Worm (Caenorhabditis elegans) whole organism, L1 larva: ENCODE measurements around the gene Y5F2A.4.

Source experiments
- C16A3.4 ChIP-seq: fragments of 150-350 bp; optimal IDR thresholded peaks from 2 replicates; lab custom pipeline; 2014; ENCODE audit warnings: missing biosample characterization, missing genetic modification characterization
- C34B4.2 ChIP-seq: sonication (generic microtip); optimal IDR thresholded peaks from 2 replicates; lab custom pipeline; 2017; ENCODE audit warnings: mild to moderate bottlenecking, missing genetic modification characterization, missing compliant biosample characterization
- F16B12.6 ChIP-seq: fragments of 150-350 bp; optimal IDR thresholded peaks from 2 replicates; lab custom pipeline; 2014; ENCODE audit warnings: missing biosample characterization, missing genetic modification characterization
- Y116A8C.19 ChIP-seq: sonication (generic microtip); optimal IDR thresholded peaks from 2 replicates; lab custom pipeline; 2016; ENCODE audit warnings: missing compliant biosample characterization, missing genetic modification characterization, borderline replicate concordance
- ama-1 ChIP-seq: fragments of 150-350 bp; optimal IDR thresholded peaks from 2 replicates; lab custom pipeline; 2014
- ceh-63 ChIP-seq: fragments of 200-800 bp; sonication (Bioruptor generic); optimal IDR thresholded peaks from 2 replicates; lab custom pipeline; 2018; ENCODE audit warnings: mild to moderate bottlenecking, missing genetic modification characterization, missing compliant biosample characterization
- ceh-82 ChIP-seq, 3 experiments: fragments of 150-350 bp in 1 of 3; sonication (generic microtip) in 2 of 3; optimal IDR thresholded peaks; 2 replicates each; lab custom pipeline; 2014 to 2017; ENCODE audit warnings: missing biosample characterization in 3 of 3, missing genetic modification characterization in 3 of 3
- ces-1 ChIP-seq: fragments of 150-350 bp; optimal IDR thresholded peaks from 2 replicates; lab custom pipeline; 2014; ENCODE audit warnings: missing biosample characterization, missing genetic modification reagents, missing genetic modification characterization
- egl-13 ChIP-seq: sonication (generic microtip); optimal IDR thresholded peaks from 2 replicates; lab custom pipeline; 2016; ENCODE audit warnings: missing genotype, missing genetic modification reagents, missing genetic modification characterization, missing compliant biosample characterization
- egl-27 ChIP-seq, 2 experiments: fragments of 150-350 bp in 1 of 2; sonication (generic microtip); optimal IDR thresholded peaks; 3 replicates each; lab custom pipeline; 2017 to 2018; ENCODE audit warnings: missing biosample characterization in 2 of 2, missing genetic modification characterization in 2 of 2, missing genetic modification reagents in 2 of 2
- elt-2 ChIP-seq: sonication (generic microtip); optimal IDR thresholded peaks from 2 replicates; lab custom pipeline; 2016; ENCODE audit warnings: missing genetic modification characterization, mild to moderate bottlenecking, inconsistent platforms, missing compliant biosample characterization, missing genetic modification reagents
- elt-3 ChIP-seq, 6 experiments: fragments of 150-350 bp in 1 of 6; sonication (generic microtip); optimal IDR thresholded peaks; 2 replicates each; lab custom pipeline; 2017 to 2018; ENCODE audit warnings: missing biosample characterization in 6 of 6, missing genetic modification characterization in 6 of 6, inconsistent platforms in 1 of 6
- ets-5 ChIP-seq: fragments of 200-800 bp; sonication (Bioruptor generic); IDR thresholded peaks from 2 replicates; pipeline ENCODE4 v1.3.6; 2022; ENCODE audit warnings: missing genetic modification characterization, missing compliant biosample characterization
- fkh-10 ChIP-seq: sonication (generic microtip); optimal IDR thresholded peaks from 2 replicates; lab custom pipeline; 2017; ENCODE audit warnings: missing biosample characterization, missing genetic modification reagents, missing genetic modification characterization
- fkh-4 ChIP-seq: sonication (generic microtip); optimal IDR thresholded peaks from 2 replicates; lab custom pipeline; 2016; ENCODE audit warnings: missing compliant biosample characterization, missing genetic modification characterization, borderline replicate concordance
- fkh-8 ChIP-seq: sonication (generic microtip); optimal IDR thresholded peaks from 2 replicates; lab custom pipeline; 2016; ENCODE audit warnings: mild to moderate bottlenecking, missing genetic modification characterization, missing compliant biosample characterization
- hlh-17 ChIP-seq: fragments of 200-800 bp; sonication (Bioruptor generic); optimal IDR thresholded peaks from 2 replicates; lab custom pipeline; 2018; ENCODE audit warnings: missing genetic modification characterization, mild to moderate bottlenecking, missing compliant biosample characterization, moderate library complexity, borderline replicate concordance
- hpl-2 ChIP-seq: fragments of 150-350 bp; optimal IDR thresholded peaks from 2 replicates; lab custom pipeline; 2014; ENCODE audit warnings: missing biosample characterization, missing genetic modification reagents, missing genetic modification characterization
- isw-1 ChIP-seq: fragments of 200-800 bp; sonication (Bioruptor generic); IDR thresholded peaks from 2 replicates; pipeline ENCODE4 v1.3.6; 2022; ENCODE audit warnings: missing genetic modification characterization, missing compliant biosample characterization
- jun-1 ChIP-seq: fragments of 150-350 bp; optimal IDR thresholded peaks from 2 replicates; lab custom pipeline; 2014; ENCODE audit warnings: missing biosample characterization, missing genetic modification reagents, missing genetic modification characterization
- lin-14 ChIP-seq: fragments of 200-800 bp; sonication (Bioruptor generic); optimal IDR thresholded peaks from 2 replicates; lab custom pipeline; 2018; ENCODE audit warnings: mild to moderate bottlenecking, missing genetic modification characterization, moderate library complexity, missing compliant biosample characterization
- lin-35 ChIP-seq, 2 experiments: fragments of 150-350 bp; optimal IDR thresholded peaks; 2 replicates each; lab custom pipeline; 2014; ENCODE audit warnings: missing biosample characterization in 2 of 2, missing genetic modification characterization in 2 of 2, missing genetic modification reagents in 2 of 2
- lin-39 ChIP-seq: fragments of 150-350 bp; optimal IDR thresholded peaks from 2 replicates; lab custom pipeline; 2014; ENCODE audit warnings: missing biosample characterization, missing genetic modification reagents, missing genetic modification characterization
- lsy-2 ChIP-seq, 2 experiments: fragments of 150-350 bp; optimal IDR thresholded peaks; 2 replicates each; lab custom pipeline; 2014; ENCODE audit warnings: missing biosample characterization in 2 of 2, missing genetic modification characterization in 2 of 2
- mab-9 ChIP-seq: fragments of 200-800 bp; sonication (Bioruptor generic); IDR thresholded peaks from 2 replicates; pipeline ENCODE4 v1.3.6; 2022; ENCODE audit warnings: missing genetic modification reagents, missing genetic modification characterization, missing compliant biosample characterization
- mef-2 ChIP-seq: fragments of 150-350 bp; optimal IDR thresholded peaks from 2 replicates; lab custom pipeline; 2014; ENCODE audit warnings: missing biosample characterization, missing genetic modification characterization
- mep-1 ChIP-seq: fragments of 150-350 bp; optimal IDR thresholded peaks from 2 replicates; lab custom pipeline; 2014; ENCODE audit warnings: missing biosample characterization, missing genetic modification characterization
- nhr-11 ChIP-seq: fragments of 150-350 bp; optimal IDR thresholded peaks from 2 replicates; lab custom pipeline; 2014; ENCODE audit warnings: missing biosample characterization, missing genetic modification characterization
- nhr-19 ChIP-seq: fragments of 200-800 bp; sonication (Bioruptor generic); conservative IDR thresholded peaks from 2 replicates; pipeline ENCODE4 v1.3.6; 2022; ENCODE audit warnings: missing genetic modification characterization, missing compliant biosample characterization
- nhr-20 ChIP-seq: sonication (generic microtip); optimal IDR thresholded peaks from 2 replicates; lab custom pipeline; 2016; ENCODE audit warnings: mild to moderate bottlenecking, missing genetic modification characterization, missing compliant biosample characterization
- nhr-28 ChIP-seq: fragments of 150-350 bp; optimal IDR thresholded peaks from 2 replicates; lab custom pipeline; 2014; ENCODE audit warnings: missing biosample characterization, missing genetic modification characterization
- nhr-71 ChIP-seq: sonication (generic microtip); optimal IDR thresholded peaks from 2 replicates; lab custom pipeline; 2016; ENCODE audit warnings: mild to moderate bottlenecking, missing genetic modification characterization, moderate library complexity, missing compliant biosample characterization
- nhr-77 ChIP-seq: fragments of 150-350 bp; optimal IDR thresholded peaks from 2 replicates; lab custom pipeline; 2014; ENCODE audit warnings: missing biosample characterization, missing genetic modification characterization
- nhr-84 ChIP-seq: sonication (generic microtip); optimal IDR thresholded peaks from 2 replicates; lab custom pipeline; 2017; ENCODE audit warnings: missing biosample characterization, missing genetic modification characterization
- nhr-85 ChIP-seq: sonication (generic microtip); peaks from one replicate; lab custom pipeline; 2016; ENCODE audit warnings: missing genetic modification characterization, inconsistent platforms, missing compliant biosample characterization
- nhr-90 ChIP-seq: sonication (generic microtip); optimal IDR thresholded peaks from 2 replicates; lab custom pipeline; 2016; ENCODE audit warnings: mild to moderate bottlenecking, missing genetic modification characterization, missing compliant biosample characterization; ENCODE audit not compliant: poor library complexity
- pag-3 ChIP-seq: sonication (generic microtip); optimal IDR thresholded peaks from 2 replicates; lab custom pipeline; 2017; ENCODE audit warnings: missing genetic modification characterization, mild to moderate bottlenecking, missing compliant biosample characterization, antibody characterized with exemption, borderline replicate concordance; ENCODE audit not compliant: insufficient read depth
- pqm-1 ChIP-seq: sonication (generic microtip); optimal IDR thresholded peaks from 3 replicates; lab custom pipeline; 2017; ENCODE audit warnings: missing biosample characterization, missing genetic modification characterization
- sptf-1 ChIP-seq: fragments of 150-350 bp; optimal IDR thresholded peaks from 2 replicates; lab custom pipeline; 2014; ENCODE audit warnings: missing biosample characterization, missing genetic modification characterization
- swsn-7 ChIP-seq: sonication (generic microtip); optimal IDR thresholded peaks from 2 replicates; lab custom pipeline; 2016; ENCODE audit warnings: missing genetic modification characterization, missing compliant biosample characterization
- tbx-2 ChIP-seq: sonication (generic microtip); optimal IDR thresholded peaks from 2 replicates; lab custom pipeline; 2016; ENCODE audit warnings: missing genetic modification characterization, missing compliant biosample characterization
- unc-30 ChIP-seq: sonication (generic microtip); optimal IDR thresholded peaks from 2 replicates; lab custom pipeline; 2017; ENCODE audit warnings: missing biosample characterization, missing genetic modification characterization
- vab-15 ChIP-seq: sonication (generic microtip); optimal IDR thresholded peaks from 2 replicates; lab custom pipeline; 2017; ENCODE audit warnings: missing genotype, mild to moderate bottlenecking, missing genetic modification characterization, missing compliant biosample characterization
- xbp-1 ChIP-seq: sonication (generic microtip); optimal IDR thresholded peaks from 2 replicates; lab custom pipeline; 2016; ENCODE audit warnings: missing genetic modification characterization, missing compliant biosample characterization
- zag-1 ChIP-seq: fragments of 150-350 bp; optimal IDR thresholded peaks from 2 replicates; lab custom pipeline; 2014; ENCODE audit warnings: missing biosample characterization, missing genetic modification characterization
- zip-4 ChIP-seq: fragments of 200-800 bp; sonication (Bioruptor generic); optimal IDR thresholded peaks from 2 replicates; lab custom pipeline; 2018; ENCODE audit warnings: mild to moderate bottlenecking, missing genetic modification characterization, moderate library complexity, missing compliant biosample characterization
- ztf-11 ChIP-seq, 2 experiments: sonication (generic microtip); optimal IDR thresholded peaks; 2 replicates each; lab custom pipeline; 2016 to 2017; ENCODE audit warnings: missing genetic modification characterization in 2 of 2, missing biosample characterization in 1 of 2, missing compliant biosample characterization in 1 of 2

Gene Y5F2A.4

DNA sequence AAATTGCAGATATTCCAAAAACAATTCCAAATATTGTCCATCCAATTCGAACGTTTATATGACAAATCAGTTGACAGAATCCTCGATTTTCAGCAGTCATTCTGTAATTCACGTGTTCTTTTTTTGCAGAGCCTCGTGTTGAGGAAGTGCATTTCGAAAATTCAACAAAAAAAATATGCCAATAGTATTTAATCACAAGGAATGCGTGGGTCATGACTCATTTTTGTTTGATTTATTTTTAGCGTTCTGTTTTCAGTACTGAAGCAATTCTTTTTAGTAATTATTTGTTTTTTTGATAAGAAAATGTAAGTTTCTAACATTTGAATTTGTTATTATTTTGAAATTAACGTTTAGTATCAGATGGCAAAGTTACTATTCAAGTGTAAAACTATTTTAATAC lies 47.5 kb downstream of the Y5F2A.4 start, which contains the start of gene hrg-4:
Gene hrg-4 (minus strand): TSS at position 101 of the 400 bp plus-strand sequence.
- TF ChIP-seq zip-4 (GFP tag; lab: Kevin White, UChicago) (no peak), egl-27 (tag; optimal IDR thresholded peaks at IDR 0.05; lab: Kevin White, UChicago) (no peak), ztf-11 (tag; optimal IDR thresholded peaks at IDR 0.05; lab: Kevin White, UChicago) (no peak), lin-35 (GFP tag; optimal IDR thresholded peaks at IDR 0.05; lab: Kevin White, UChicago) (no peak), F16B12.6 (tag; lab: Kevin White, UChicago) (no peak), C34B4.2 (tag; lab: Kevin White, UChicago) (no peak), fkh-8 (tag; lab: Kevin White, UChicago) (no peak), ces-1 (no peak), pqm-1 (tag; lab: Kevin White, UChicago) (no peak), elt-3 (tag; optimal IDR thresholded peaks at IDR 0.05; lab: Kevin White, UChicago) (no peak), hlh-17 (no peak), isw-1 (no peak), nhr-20 (tag; lab: Kevin White, UChicago) (no peak), fkh-4 (tag; lab: Kevin White, UChicago) (no peak), nhr-77 (tag; lab: Kevin White, UChicago) (no peak), lsy-2 (tag; optimal IDR thresholded peaks at IDR 0.05; lab: Kevin White, UChicago) (no peak), nhr-84 (tag; lab: Kevin White, UChicago) (no peak)

DNA sequence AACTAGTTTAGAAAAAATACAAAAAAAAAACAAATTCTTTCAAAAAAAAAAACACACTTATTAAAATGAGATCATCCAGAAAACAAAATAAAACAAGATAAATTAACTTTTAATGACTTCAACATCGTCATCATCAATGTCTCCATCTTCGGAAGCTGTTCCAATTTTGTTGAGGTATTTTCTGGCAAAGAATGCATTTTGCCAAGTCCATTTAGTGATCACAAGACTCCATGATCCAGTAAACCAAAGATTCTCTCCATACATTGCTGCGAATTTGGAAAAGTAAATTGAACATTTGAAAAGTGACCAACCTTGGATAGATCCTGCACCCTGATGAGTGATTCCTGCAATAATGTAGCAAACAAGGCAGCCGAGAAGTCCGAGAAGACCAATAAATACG lies 48.3 kb downstream of the Y5F2A.4 start:
- TF ChIP-seq xbp-1 (tag; lab: Kevin White, UChicago) (no peak), ama-1 (no peak), elt-3 (tag; optimal IDR thresholded peaks at IDR 0.05; lab: Kevin White, UChicago) (no peak), sptf-1 (tag; lab: Kevin White, UChicago) (no peak), nhr-84 (tag; lab: Kevin White, UChicago) (no peak), ces-1 (no peak), nhr-11 (tag; lab: Kevin White, UChicago) (no peak), C16A3.4 (tag; lab: Kevin White, UChicago) (no peak), nhr-85 (no peak), swsn-7 (tag; lab: Kevin White, UChicago) (no peak), nhr-28 (tag; lab: Kevin White, UChicago) (no peak), elt-2 (tag; lab: Kevin White, UChicago) (no peak), ceh-63 (GFP tag; lab: Kevin White, UChicago) (no peak), ceh-82 (tag; optimal IDR thresholded peaks at IDR 0.05; lab: Kevin White, UChicago) (no peak), hpl-2 (GFP tag; lab: Kevin White, UChicago) (no peak), nhr-90 (tag; lab: Kevin White, UChicago) (no peak), hlh-17 (no peak), nhr-77 (tag; lab: Kevin White, UChicago) (no peak), lin-39 (no peak)
- TF ChIP-seq, all 84 proteins: peak for 0

DNA sequence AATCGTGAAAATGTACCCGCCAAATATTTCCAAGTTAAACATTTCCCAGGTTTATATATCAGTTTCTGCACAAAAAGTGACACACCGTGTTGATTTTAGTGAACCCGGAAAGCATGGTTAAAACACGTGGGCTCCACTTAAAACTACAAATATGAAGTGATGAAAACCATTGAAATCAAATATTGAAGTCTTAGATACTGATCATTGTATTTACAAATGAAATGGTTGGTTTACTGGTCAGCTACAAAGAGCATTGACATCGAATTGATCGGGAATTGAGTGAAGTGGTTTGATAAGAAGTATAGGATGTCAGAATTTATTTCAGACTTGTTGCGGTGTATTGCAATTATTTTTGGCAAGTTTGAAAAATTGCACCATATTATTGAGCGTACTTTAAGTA lies 49.0 kb downstream of the Y5F2A.4 start, which contains the start of gene hrg-5:
Gene hrg-5 (minus strand): TSS at position 17 of the 400 bp plus-strand sequence.
- TF ChIP-seq lsy-2 (tag; optimal IDR thresholded peaks at IDR 0.05; lab: Kevin White, UChicago), result no peak
- no peak for TF ChIP-seq F16B12.6 (tag; lab: Kevin White, UChicago)
- no peak for TF ChIP-seq mab-9

DNA sequence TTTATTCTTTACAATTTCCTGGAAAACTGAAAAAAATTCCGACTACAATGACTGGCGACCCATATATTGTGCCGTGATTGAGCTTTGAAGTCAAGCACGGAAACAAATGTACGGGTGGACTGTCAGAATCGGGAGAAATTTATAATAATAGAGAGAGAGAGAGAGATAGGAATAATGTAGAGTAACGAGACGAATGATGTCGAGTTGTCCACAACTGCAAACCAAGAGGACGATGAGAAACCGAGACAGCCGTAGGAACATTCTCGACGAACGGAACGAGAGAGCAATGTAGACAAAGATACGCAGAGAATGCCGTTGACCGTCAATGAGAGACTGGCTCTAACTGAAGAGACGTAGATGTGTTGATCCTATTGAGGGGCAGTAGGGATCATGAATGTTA lies 50.8 kb downstream of the Y5F2A.4 start:
- TF ChIP-seq zag-1 (no peak), mep-1 (tag; lab: Kevin White, UChicago) (peak; percentile 92), egl-27 (tag; optimal IDR thresholded peaks at IDR 0.05; lab: Kevin White, UChicago) (peak; percentile 46 to 69), fkh-10 (GFP tag; lab: Kevin White, UChicago) (no peak), mef-2 (tag; lab: Kevin White, UChicago) (peak; percentile 54), ets-5 (GFP tag; lab: Robert Waterston, UW) (no peak), ama-1 (peak; percentile 65), lsy-2 (tag; optimal IDR thresholded peaks at IDR 0.05; lab: Kevin White, UChicago) (peak; percentile 78 to 81), vab-15 (tag; lab: Kevin White, UChicago) (no peak), ceh-82 (tag; optimal IDR thresholded peaks at IDR 0.05; lab: Kevin White, UChicago) (peak; percentile 39 to 70 (median 65)), egl-13 (peak; percentile 64), jun-1 (tag; lab: Kevin White, UChicago) (peak; percentile 70), nhr-19 (GFP tag; lab: Robert Waterston, UW) (peak; percentile 81), pag-3 (tag; lab: Kevin White, UChicago) (peak; percentile 91), unc-30 (tag; lab: Kevin White, UChicago) (no peak), nhr-71 (tag; lab: Kevin White, UChicago) (peak; percentile 95), tbx-2 (peak; percentile 78), Y116A8C.19 (tag; lab: Kevin White, UChicago) (no peak), lin-14 (peak; percentile 95)
